Worm (Caenorhabditis elegans): ENCODE measurements around the gene F32D8.7.
A peak's percentile ranks its signal among the peaks of the same experiment; 100 is the strongest.

F32D8.7 gene

DNA sequence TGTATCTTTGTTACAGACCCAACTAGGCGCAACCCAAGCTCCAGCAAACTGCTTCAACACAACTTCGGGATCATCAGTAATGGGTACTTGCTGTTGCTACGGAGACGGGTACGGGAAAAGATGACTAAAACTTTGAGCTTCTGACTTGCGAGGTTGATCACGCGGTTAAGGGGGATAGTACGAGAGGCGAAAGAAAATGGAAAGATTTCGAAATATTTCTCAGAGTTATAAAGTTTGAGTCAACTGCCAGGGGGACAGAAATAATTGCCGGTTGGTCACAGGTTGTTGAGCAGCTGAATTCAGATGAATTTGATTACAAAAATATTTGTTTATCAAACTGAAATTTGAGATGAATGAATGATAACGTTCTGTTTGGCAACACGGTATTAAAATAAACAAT, 27.4 kb downstream of the F32D8.7 start (continued):
- TF ChIP-seq grh-1 (GFP tag; IDR thresholded peaks at IDR 0.05) (no peak), xbp-1 (tag; optimal IDR thresholded peaks at IDR 0.05) (no peak), lin-14 (GFP tag; optimal IDR thresholded peaks at IDR 0.05) (peak; percentile 6), sox-4 (tag; optimal IDR thresholded peaks at IDR 0.05) (no peak), C34B4.2 (tag; optimal IDR thresholded peaks at IDR 0.05) (no peak), skn-1 (tag; optimal IDR thresholded peaks at IDR 0.05) (peak; percentile 53), sptf-1 (tag; optimal IDR thresholded peaks at IDR 0.05) (no peak), mdl-1 (tag; optimal IDR thresholded peaks at IDR 0.05) (no peak), ces-1 (GFP tag; optimal IDR thresholded peaks at IDR 0.05) (no peak), efl-1 (optimal IDR thresholded peaks at IDR 0.05) (no peak), efl-1 (GFP tag; optimal IDR thresholded peaks at IDR 0.05 in 1 of 2) (peak in 1 of 2 experiments; percentile 15), nhr-28 (tag; optimal IDR thresholded peaks at IDR 0.05) (no peak), dsc-1 (tag; optimal IDR thresholded peaks at IDR 0.05) (no peak), F16B12.6 (tag; optimal IDR thresholded peaks at IDR 0.05) (no peak), irx-1 (tag; optimal IDR thresholded peaks at IDR 0.05) (no peak)

DNA sequence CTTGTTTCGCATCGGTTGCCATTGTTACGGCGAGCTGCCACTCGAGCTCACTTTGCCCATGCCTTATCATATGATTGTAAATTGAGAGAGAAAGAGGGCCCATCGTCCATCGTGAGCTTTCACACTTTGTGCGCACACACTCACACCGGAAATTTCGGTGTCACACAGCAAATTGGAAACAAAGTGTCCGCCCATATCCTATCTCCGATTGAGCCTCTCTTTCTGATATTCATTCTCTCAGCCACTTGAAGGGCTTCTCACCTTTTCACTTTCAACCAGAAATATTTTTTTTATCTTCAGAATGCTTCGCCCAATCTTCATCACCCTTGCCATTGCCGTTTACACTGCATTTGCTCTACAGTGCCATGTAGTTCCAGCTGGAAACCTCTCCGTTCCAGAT, 31.3 kb downstream of the F32D8.7 start, which contains the start of gene F58B4.3:
Gene F58B4.3, plus strand, starts transcription at position 301 of the 400 bp plus-strand sequence.
- TF ChIP-seq nhr-71 (tag; optimal IDR thresholded peaks at IDR 0.05) (peak; percentile 16), lir-3 (tag; optimal IDR thresholded peaks at IDR 0.05; ENCODE audit: poor library complexity) (no peak), fkh-8 (tag; optimal IDR thresholded peaks at IDR 0.05) (peak; percentile 64), pax-3 (tag; optimal IDR thresholded peaks at IDR 0.05) (peak; percentile 31)

DNA sequence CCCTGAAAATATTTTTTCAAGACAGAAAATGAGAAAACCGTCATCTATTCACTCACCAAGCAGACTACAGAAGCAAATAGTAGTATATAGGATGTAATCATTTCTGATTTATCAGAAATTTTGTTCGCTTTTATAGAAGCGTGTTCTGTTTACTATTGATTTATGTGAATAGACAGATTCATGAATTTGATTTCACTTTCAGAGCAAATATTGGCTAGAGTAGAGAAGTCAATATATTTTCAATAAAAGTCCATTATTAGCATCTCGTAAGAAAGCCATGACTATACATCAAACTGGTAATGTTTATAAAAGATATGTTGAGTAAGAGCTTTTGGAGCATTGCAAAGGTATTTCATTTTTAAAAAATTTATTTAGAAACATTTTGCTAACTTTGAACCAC, 33.0 kb downstream of the F32D8.7 start, which contains the start of gene scvp-1:
Gene scvp-1, minus strand, starts transcription at position 101 of the 400 bp plus-strand sequence.
- no peak for TF ChIP-seq elt-3 (tag; optimal IDR thresholded peaks at IDR 0.05)
- TF ChIP-seq swsn-7 (tag; optimal IDR thresholded peaks at IDR 0.05) = no peak
- no peak for TF ChIP-seq alr-1 (tag; optimal IDR thresholded peaks at IDR 0.05; ENCODE audit: borderline replicate concordance)
- TF ChIP-seq zag-1 (tag; optimal IDR thresholded peaks at IDR 0.05) = no peak
- no peak for TF ChIP-seq fos-1 (tag; optimal IDR thresholded peaks at IDR 0.05)
- no peak for TF ChIP-seq F16B12.6 (tag; optimal IDR thresholded peaks at IDR 0.05)
- no peak for TF ChIP-seq lin-13 (GFP tag; optimal IDR thresholded peaks at IDR 0.05)

DNA sequence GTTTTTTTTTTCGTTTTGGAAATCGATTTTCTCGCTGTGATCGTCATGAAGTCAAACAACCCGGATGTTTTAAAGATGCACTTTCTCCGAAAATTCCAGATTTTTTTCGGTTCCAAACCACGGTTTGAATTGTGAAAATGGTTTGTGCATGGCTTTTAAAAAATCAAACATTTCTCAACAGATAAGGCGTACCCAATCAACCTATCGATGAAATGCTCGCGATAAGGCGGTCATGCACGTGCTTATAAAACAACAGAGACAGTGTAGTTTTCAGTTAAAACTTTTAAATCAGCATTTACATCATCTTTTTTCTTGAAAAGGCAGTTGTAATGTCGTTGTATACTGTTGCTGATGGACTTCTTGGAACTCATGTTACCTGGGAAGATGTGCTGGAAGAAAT, 34.2 kb downstream of the F32D8.7 start, which contains the start of gene F58B4.5:
Gene F58B4.5, plus strand, starts transcription at position 283 of the 400 bp plus-strand sequence.
- TF ChIP-seq isw-1 (GFP tag; IDR thresholded peaks at IDR 0.05) = no peak
- no peak for TF ChIP-seq swsn-7 (tag; optimal IDR thresholded peaks at IDR 0.05)
- TF ChIP-seq lin-35 (GFP tag; optimal IDR thresholded peaks at IDR 0.05) = peak in 1 of 2 experiments; percentile 19
- TF ChIP-seq unc-98 (GFP tag; IDR thresholded peaks at IDR 0.05) = no peak
- peak; percentile 51 for TF ChIP-seq nhr-20 (tag; optimal IDR thresholded peaks at IDR 0.05)
- TF ChIP-seq elt-2 (tag; optimal IDR thresholded peaks at IDR 0.05) = peak; percentile 89
- TF ChIP-seq nhr-85 (tag) = no peak
- TF ChIP-seq mdl-1 (tag; optimal IDR thresholded peaks at IDR 0.05) = no peak
- TF ChIP-seq C04F5.9 (tag; optimal IDR thresholded peaks at IDR 0.05) = no peak
- TF ChIP-seq nhr-12 (tag; optimal IDR thresholded peaks at IDR 0.05) = no peak
- no peak for TF ChIP-seq efl-1 (optimal IDR thresholded peaks at IDR 0.05)
- TF ChIP-seq efl-1 (GFP tag; optimal IDR thresholded peaks at IDR 0.05 in 1 of 2) = peak in 1 of 2 experiments; percentile 43

DNA sequence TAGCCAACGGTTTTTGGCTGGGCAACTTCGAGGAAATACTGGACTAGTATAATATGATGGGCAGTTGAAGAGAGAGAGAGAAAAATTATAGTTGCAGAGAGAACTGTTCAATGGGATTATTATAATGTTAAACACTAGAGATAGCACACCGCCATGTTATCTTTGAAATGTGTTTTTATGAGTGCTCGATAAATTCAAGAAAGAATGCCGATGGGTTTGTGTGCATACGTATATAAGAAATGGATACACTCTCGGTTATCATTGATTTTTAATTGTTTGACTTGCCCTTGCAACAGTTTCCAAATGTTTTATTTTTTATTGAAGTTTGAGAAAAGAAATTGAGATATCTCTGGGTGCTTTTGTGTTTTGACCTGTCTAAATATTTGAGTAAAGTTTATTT, 38.4 kb downstream of the F32D8.7 start, which contains the start of gene F17C11.12:
Gene F17C11.12, minus strand, starts transcription at position 240 of the 400 bp plus-strand sequence.
- TF ChIP-seq nhr-20 (tag; optimal IDR thresholded peaks at IDR 0.05) (peak; percentile 1), C16A3.4 (tag; optimal IDR thresholded peaks at IDR 0.05) (no peak), unc-98 (GFP tag; IDR thresholded peaks at IDR 0.05) (no peak), elt-2 (tag; optimal IDR thresholded peaks at IDR 0.05) (peak; percentile 83), egl-13 (tag; optimal IDR thresholded peaks at IDR 0.05) (no peak), aly-2 (tag; optimal IDR thresholded peaks at IDR 0.05) (no peak), mef-2 (tag; optimal IDR thresholded peaks at IDR 0.05) (no peak), irx-1 (tag; optimal IDR thresholded peaks at IDR 0.05) (no peak)
